Worm (Caenorhabditis elegans) whole organism, young adult: Measurements from ENCODE around the gene cyp-35A2.

Experiments used
- B0336.3 ChIP-seq: fragments of 200-800 bp; sonication (Bioruptor generic); IDR thresholded peaks from 2 replicates; pipeline ENCODE4 v1.3.6; 2022; ENCODE audit warnings: missing genetic modification characterization, missing compliant biosample characterization
- C17E4.6 ChIP-seq: fragments of 200-800 bp; sonication (Bioruptor generic); IDR thresholded peaks from 2 replicates; pipeline ENCODE4 v1.3.6; 2022; ENCODE audit warnings: missing genetic modification reagents, missing genetic modification characterization, missing compliant biosample characterization
- D2030.7 ChIP-seq: fragments of 200-800 bp; sonication (Bioruptor generic); IDR thresholded peaks from 2 replicates; pipeline ENCODE4 v1.3.6; 2022; ENCODE audit warnings: missing genetic modification reagents, missing genetic modification characterization, missing compliant biosample characterization
- F33H1.4 ChIP-seq: fragments of 200-800 bp; sonication (Bioruptor generic); IDR thresholded peaks from 2 replicates; pipeline ENCODE4 v1.3.6; 2022; ENCODE audit warnings: missing genetic modification reagents, missing genetic modification characterization, missing compliant biosample characterization
- F52B5.7 ChIP-seq: sonication (generic microtip); optimal IDR thresholded peaks from 2 replicates; lab custom pipeline; 2016; ENCODE audit warnings: mild to moderate bottlenecking, missing genetic modification characterization, missing compliant biosample characterization
- Y79H2A.3 ChIP-seq: fragments of 200-800 bp; sonication (Bioruptor generic); conservative IDR thresholded peaks from 2 replicates; pipeline ENCODE4 v1.3.6; 2022; ENCODE audit warnings: missing genetic modification reagents, missing genetic modification characterization, missing compliant biosample characterization
- akir-1 ChIP-seq: fragments of 200-800 bp; sonication (Bioruptor generic); optimal IDR thresholded peaks from 2 replicates; lab custom pipeline; 2018; ENCODE audit warnings: mild to moderate bottlenecking, missing genetic modification characterization, moderate library complexity, missing compliant biosample characterization
- aptf-2 ChIP-seq: fragments of 200-800 bp; sonication (Bioruptor generic); conservative IDR thresholded peaks from 2 replicates; pipeline ENCODE4 v1.3.6; 2022; ENCODE audit warnings: missing genetic modification reagents, missing genetic modification characterization, missing compliant biosample characterization
- aptf-3 ChIP-seq: fragments of 200-800 bp; sonication (Bioruptor generic); IDR thresholded peaks from 2 replicates; pipeline ENCODE4 v1.3.6; 2022; ENCODE audit warnings: missing genetic modification characterization, missing compliant biosample characterization
- bed-2 ChIP-seq: fragments of 200-800 bp; sonication (Bioruptor generic); IDR thresholded peaks from 2 replicates; pipeline ENCODE4 v1.3.6; 2022; ENCODE audit warnings: missing genetic modification reagents, missing genetic modification characterization, missing compliant biosample characterization
- cebp-1 ChIP-seq, 2 experiments: fragments of 200-800 bp in 1 of 2; sonication (Bioruptor generic) in 1 of 2; sonication (generic microtip) in 1 of 2; IDR thresholded peaks in 1 of 2; optimal IDR thresholded peaks in 1 of 2; 2 replicates each; pipeline versions ENCODE4 v1.3.6 to Lab custom; 2017 to 2022; ENCODE audit warnings: missing compliant biosample characterization in 2 of 2, missing genetic modification characterization in 2 of 2, mild to moderate bottlenecking in 1 of 2, missing genetic modification reagents in 1 of 2, moderate library complexity in 1 of 2
- ceh-58 ChIP-seq: fragments of 200-800 bp; sonication (Bioruptor generic); IDR thresholded peaks from 2 replicates; pipeline ENCODE4 v1.3.6; 2022; ENCODE audit warnings: missing genetic modification characterization, missing compliant biosample characterization
- dpff-1 ChIP-seq: sonication (generic microtip); optimal IDR thresholded peaks from 2 replicates; lab custom pipeline; 2017; ENCODE audit warnings: mild to moderate bottlenecking, missing genetic modification characterization, missing compliant biosample characterization
- ekl-4 ChIP-seq: fragments of 200-800 bp; sonication (Bioruptor generic); IDR thresholded peaks from 2 replicates; pipeline ENCODE4 v1.3.6; 2022; ENCODE audit warnings: missing genetic modification reagents, missing genetic modification characterization, missing compliant biosample characterization
- hmg-1.2 ChIP-seq: fragments of 200-800 bp; sonication (Bioruptor generic); IDR thresholded peaks from 2 replicates; pipeline ENCODE4 v1.3.6; 2022; ENCODE audit warnings: missing genetic modification reagents, missing genetic modification characterization, missing compliant biosample characterization
- let-526 ChIP-seq: fragments of 200-800 bp; sonication (Bioruptor generic); IDR thresholded peaks from 2 replicates; pipeline ENCODE4 v1.3.6; 2022; ENCODE audit warnings: missing genetic modification reagents, missing genetic modification characterization, missing compliant biosample characterization
- lin-40 ChIP-seq: sonication (generic microtip); optimal IDR thresholded peaks from 2 replicates; lab custom pipeline; 2016; ENCODE audit warnings: missing genetic modification characterization, mild to moderate bottlenecking, missing compliant biosample characterization, missing genotype, missing genetic modification reagents
- madf-10 ChIP-seq: sonication (generic microtip); optimal IDR thresholded peaks from 2 replicates; lab custom pipeline; 2016; ENCODE audit warnings: mild to moderate bottlenecking, missing genetic modification characterization, missing compliant biosample characterization
- madf-3 ChIP-seq: fragments of 200-800 bp; sonication (Bioruptor generic); IDR thresholded peaks from 2 replicates; pipeline ENCODE4 v1.3.6; 2022; ENCODE audit warnings: missing genetic modification reagents, missing genetic modification characterization, missing compliant biosample characterization
- madf-6 ChIP-seq: fragments of 200-800 bp; sonication (Bioruptor generic); IDR thresholded peaks from 2 replicates; pipeline ENCODE4 v1.3.6; 2022; ENCODE audit warnings: missing genetic modification reagents, missing genetic modification characterization, missing compliant biosample characterization
- mcd-1 ChIP-seq: fragments of 200-800 bp; sonication (Bioruptor generic); IDR thresholded peaks from 2 replicates; pipeline ENCODE4 v1.3.6; 2022; ENCODE audit warnings: missing genetic modification reagents, missing genetic modification characterization, missing compliant biosample characterization
- nfya-1 ChIP-seq: sonication (generic microtip); optimal IDR thresholded peaks from 2 replicates; lab custom pipeline; 2017; ENCODE audit warnings: antibody characterized with exemption, missing compliant biosample characterization, missing genetic modification characterization, borderline replicate concordance; ENCODE audit not compliant: insufficient read depth
- nfya-2 ChIP-seq: fragments of 200-800 bp; sonication (Bioruptor generic); IDR thresholded peaks from 2 replicates; pipeline ENCODE4 v1.3.6; 2022; ENCODE audit warnings: missing genetic modification reagents, missing genetic modification characterization, missing compliant biosample characterization
- nhr-27 ChIP-seq: fragments of 200-800 bp; sonication (Bioruptor generic); optimal IDR thresholded peaks from 2 replicates; lab custom pipeline; 2018; ENCODE audit warnings: mild to moderate bottlenecking, missing genetic modification characterization, moderate library complexity, missing compliant biosample characterization
- nhr-90 ChIP-seq: sonication (generic microtip); optimal IDR thresholded peaks from 2 replicates; lab custom pipeline; 2016; ENCODE audit warnings: missing genotype, mild to moderate bottlenecking, missing genetic modification characterization, missing compliant biosample characterization
- snpc-1.3 ChIP-seq: sonication (generic microtip); optimal IDR thresholded peaks from 2 replicates; lab custom pipeline; 2017; ENCODE audit warnings: missing genetic modification characterization, mild to moderate bottlenecking, missing compliant biosample characterization, antibody characterized with exemption, moderate library complexity, missing genotype, missing genetic modification reagents; ENCODE audit not compliant: insufficient read depth
- somi-1 ChIP-seq: fragments of 200-800 bp; sonication (Bioruptor generic); optimal IDR thresholded peaks from 2 replicates; lab custom pipeline; 2018; ENCODE audit warnings: mild to moderate bottlenecking, missing genetic modification characterization, missing compliant biosample characterization
- unc-62 ChIP-seq: fragments of 150-350 bp; optimal IDR thresholded peaks from 2 replicates; lab custom pipeline; 2014; ENCODE audit warnings: missing biosample characterization, missing genetic modification reagents, missing genetic modification characterization
- zim-3 ChIP-seq: sonication (generic microtip); optimal IDR thresholded peaks from 2 replicates; lab custom pipeline; 2017; ENCODE audit warnings: mild to moderate bottlenecking, missing genetic modification characterization, moderate library complexity, missing compliant biosample characterization
- ztf-18 ChIP-seq: sonication (generic microtip); optimal IDR thresholded peaks from 2 replicates; lab custom pipeline; 2016; ENCODE audit warnings: missing genotype, mild to moderate bottlenecking, missing genetic modification characterization, missing compliant biosample characterization
- ztf-22 ChIP-seq: fragments of 200-800 bp; sonication (Bioruptor generic); optimal IDR thresholded peaks from 2 replicates; lab custom pipeline; 2018; ENCODE audit warnings: mild to moderate bottlenecking, missing genetic modification characterization, moderate library complexity, missing compliant biosample characterization
- ztf-3 ChIP-seq: fragments of 200-800 bp; sonication (Bioruptor generic); optimal IDR thresholded peaks from 2 replicates; lab custom pipeline; 2018; ENCODE audit warnings: mild to moderate bottlenecking, missing genetic modification characterization, missing compliant biosample characterization

Gene cyp-35A2

DNA sequence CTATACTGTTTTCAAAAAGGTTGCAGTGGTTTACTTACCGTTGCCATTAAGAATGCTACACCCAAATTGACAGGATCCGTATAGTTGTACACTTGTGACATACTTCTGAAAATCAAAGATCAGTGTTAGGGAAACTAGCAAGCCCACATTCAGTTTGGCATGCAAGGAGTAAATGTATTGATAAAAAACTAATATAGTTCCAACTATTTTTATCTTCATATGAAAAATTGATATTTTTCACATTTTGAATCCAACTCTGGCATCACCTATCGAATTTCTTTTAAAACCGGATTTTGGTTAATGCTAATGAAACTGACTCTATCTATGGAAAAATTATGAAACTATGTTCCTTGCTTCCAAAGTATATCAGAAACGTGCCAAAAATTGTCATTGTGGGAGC lies 38.7 kb downstream of the cyp-35A2 start, which contains the start of gene srx-92:
Gene srx-92, minus strand, starts transcription at position 101 of the 400 bp plus-strand sequence.
- TF ChIP-seq B0336.3 (no peak), nfya-2 (no peak), unc-62 (GFP tag; lab: Kevin White, UChicago) (no peak), aptf-2 (GFP tag; lab: Robert Waterston, UW) (no peak), madf-6 (GFP tag; lab: Robert Waterston, UW) (no peak), let-526 (GFP tag; lab: Robert Waterston, UW) (no peak), aptf-3 (GFP tag; lab: Robert Waterston, UW) (no peak), cebp-1 (GFP tag; IDR thresholded peaks at IDR 0.05; lab: Robert Waterston, UW) (no peak), cebp-1 (tag; optimal IDR thresholded peaks at IDR 0.05; lab: Kevin White, UChicago) (no peak), nfya-1 (tag; lab: Kevin White, UChicago) (no peak), dpff-1 (tag; lab: Kevin White, UChicago) (no peak), bed-2 (GFP tag; lab: Robert Waterston, UW) (no peak), snpc-1.3 (tag; lab: Kevin White, UChicago) (no peak), nhr-90 (tag; lab: Kevin White, UChicago) (no peak)

- TF ChIP-seq let-526 (GFP tag; lab: Robert Waterston, UW) (no peak), D2030.7 (GFP tag; lab: Robert Waterston, UW) (no peak), ztf-22 (GFP tag; lab: Kevin White, UChicago) (no peak), madf-10 (tag; lab: Kevin White, UChicago) (no peak), ekl-4 (GFP tag; lab: Robert Waterston, UW) (no peak), madf-3 (GFP tag; lab: Robert Waterston, UW) (no peak), hmg-1.2 (no peak), ztf-3 (GFP tag; lab: Kevin White, UChicago) (no peak), Y79H2A.3 (GFP tag; lab: Robert Waterston, UW) (no peak), zim-3 (tag; lab: Kevin White, UChicago) (no peak), ztf-18 (no peak), lin-40 (no peak), F52B5.7 (no peak), snpc-1.3 (tag; lab: Kevin White, UChicago) (no peak), akir-1 (no peak), nhr-27 (no peak), somi-1 (GFP tag; lab: Kevin White, UChicago) (no peak)
Observed at ce11 chrV:7321915-7322314, 42.1 kb downstream of the cyp-35A2 start, which contains the start of gene F10G2.10. TSS of gene F10G2.10 (plus strand) at chrV:7322215.

DNA sequence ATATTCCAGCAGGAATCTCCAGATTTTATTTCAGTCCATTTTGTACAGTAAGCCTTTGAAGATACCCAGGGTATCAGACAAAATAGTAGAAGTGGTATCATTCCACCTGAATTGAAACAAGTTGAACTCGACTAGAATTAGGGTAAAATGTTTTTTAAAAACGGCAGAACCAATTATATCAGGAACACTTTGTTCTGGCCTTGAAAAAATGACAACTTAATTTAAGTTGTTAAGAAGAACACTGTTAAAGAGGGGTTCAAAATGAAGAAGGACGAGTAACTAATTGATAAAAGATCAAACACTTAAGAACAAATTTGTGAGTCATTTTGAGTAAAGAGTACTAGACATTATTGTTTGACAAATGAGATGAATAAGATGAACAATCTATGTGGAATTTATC lies 43.1 kb downstream of the cyp-35A2 start, which contains the start of gene lmd-4:
Gene lmd-4, minus strand, starts transcription at position 101 of the 400 bp plus-strand sequence.
- no peak for TF ChIP-seq C17E4.6 (GFP tag; lab: Robert Waterston, UW)
- no peak for TF ChIP-seq nfya-2

DNA sequence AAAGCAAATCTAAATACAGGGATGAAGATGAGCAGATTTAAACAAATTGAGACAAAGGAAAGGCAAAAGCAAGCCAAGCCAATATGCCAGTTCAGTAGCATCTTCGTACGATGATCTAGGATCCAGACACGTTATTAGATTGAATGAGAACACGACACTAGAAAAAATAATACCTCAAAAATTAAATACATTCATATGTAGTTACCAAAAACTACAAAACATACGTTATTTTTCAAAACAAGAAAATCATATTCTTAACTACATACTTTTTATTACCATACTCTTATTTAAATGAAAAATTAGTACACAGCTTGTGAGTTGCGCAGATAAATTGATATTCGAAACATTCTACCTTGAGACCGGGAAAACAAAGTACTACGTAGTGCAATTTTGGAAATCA lies 50.7 kb downstream of the cyp-35A2 start, which contains the start of gene srx-6:
Gene srx-6, minus strand, starts transcription at position 101 of the 400 bp plus-strand sequence.
- TF ChIP-seq madf-6 (GFP tag; lab: Robert Waterston, UW), result no peak
- no peak for TF ChIP-seq lin-40
- no peak for TF ChIP-seq mcd-1 (GFP tag; lab: Robert Waterston, UW)
- no peak for TF ChIP-seq ceh-58 (GFP tag; lab: Robert Waterston, UW)
- TF ChIP-seq F33H1.4 (GFP tag; lab: Robert Waterston, UW), result no peak
- TF ChIP-seq, all 124 proteins: peak for 0
